Worm (Caenorhabditis elegans) whole organism, midembryonic: ENCODE results near the gene mrps-2.

Experiments used
- T22C8.4 ChIP-seq: fragments of 200-800 bp; sonication (Bioruptor generic); IDR thresholded peaks from 2 replicates; pipeline ENCODE4 v1.3.6; 2022; ENCODE audit warnings: missing genetic modification characterization, missing compliant biosample characterization
- cog-1 ChIP-seq: sonication (generic microtip); optimal IDR thresholded peaks from 2 replicates; lab custom pipeline; 2016; ENCODE audit warnings: missing genetic modification characterization, missing compliant biosample characterization
- flt-1 ChIP-seq: fragments of 200-800 bp; sonication (Bioruptor generic); IDR thresholded peaks from 2 replicates; pipeline ENCODE4 v1.3.6; 2022; ENCODE audit warnings: missing genetic modification characterization, missing compliant biosample characterization
- klf-2 ChIP-seq: fragments of 200-800 bp; sonication (Bioruptor generic); conservative IDR thresholded peaks from 2 replicates; pipeline ENCODE4 v1.3.6; 2022; ENCODE audit warnings: missing genetic modification reagents, missing genetic modification characterization, missing compliant biosample characterization
- med-1 ChIP-seq: sonication (generic microtip); optimal IDR thresholded peaks from 2 replicates; lab custom pipeline; 2017; ENCODE audit warnings: missing genetic modification characterization, mild to moderate bottlenecking, missing compliant biosample characterization, antibody characterized with exemption, missing genetic modification reagents; ENCODE audit not compliant: insufficient read depth
- ref-1 ChIP-seq: fragments of 200-800 bp; sonication (Bioruptor generic); conservative IDR thresholded peaks from 2 replicates; pipeline ENCODE4 v1.3.6; 2022; ENCODE audit warnings: missing genetic modification reagents, missing genetic modification characterization, missing compliant biosample characterization
- tab-1 ChIP-seq: fragments of 200-800 bp; sonication (Bioruptor generic); IDR thresholded peaks from 2 replicates; pipeline ENCODE4 v1.3.6; 2022; ENCODE audit warnings: missing genetic modification characterization, missing compliant biosample characterization
- ztf-23 ChIP-seq: fragments of 200-800 bp; sonication (Bioruptor generic); IDR thresholded peaks from 2 replicates; pipeline ENCODE4 v1.3.6; 2022; ENCODE audit warnings: missing genetic modification reagents, missing genetic modification characterization, missing compliant biosample characterization
- ztf-29 ChIP-seq: fragments of 200-800 bp; sonication (Bioruptor generic); IDR thresholded peaks from 2 replicates; pipeline ENCODE4 v1.3.6; 2022; ENCODE audit warnings: missing genetic modification reagents, missing genetic modification characterization, missing compliant biosample characterization

Gene mrps-2

DNA sequence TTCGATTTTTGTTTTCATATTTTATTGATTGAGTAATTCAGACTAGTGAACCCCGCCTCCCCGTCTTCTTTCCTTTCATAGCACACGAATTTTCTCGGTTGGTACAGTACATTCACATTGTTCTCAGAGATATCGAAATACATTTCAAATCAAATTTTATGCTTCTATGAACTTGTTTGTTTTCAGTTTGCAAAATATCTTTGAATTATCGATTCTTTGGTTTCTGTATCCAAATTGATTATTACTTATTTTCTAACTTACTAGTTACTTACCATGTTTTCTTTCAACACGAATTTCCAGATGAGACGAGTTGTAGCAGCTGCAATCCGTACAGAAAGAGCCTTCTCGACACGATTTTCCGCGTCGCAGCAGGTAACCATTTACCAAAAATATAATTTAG, at the start of gene mrps-2:
TSS of gene mrps-2 (plus strand) at position 301 of the 400 bp plus-strand sequence.
- no peak for TF ChIP-seq ztf-23

DNA sequence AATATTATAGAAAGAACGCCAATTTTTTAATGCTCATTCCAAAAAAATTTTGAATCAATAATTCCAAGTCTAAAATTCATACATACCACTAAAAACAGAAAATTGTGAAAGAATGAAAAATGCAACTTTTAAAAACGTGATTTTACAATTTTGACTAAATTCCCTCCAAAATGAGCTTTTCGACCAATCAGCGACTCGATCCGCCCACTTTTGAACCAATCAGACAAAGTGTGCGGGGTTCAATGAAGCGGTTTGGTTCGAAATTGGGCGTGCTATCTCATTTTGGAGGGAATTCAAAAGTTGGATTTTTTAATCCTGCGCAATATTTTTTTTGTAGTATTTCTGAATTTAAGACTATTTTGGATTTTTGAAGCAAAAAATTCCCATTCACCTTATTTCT, 48.2 kb upstream of the mrps-2 start:
- no peak for TF ChIP-seq cog-1
- no peak for TF ChIP-seq ref-1
- TF ChIP-seq med-1 (GFP tag; lab: Kevin White, UChicago): no peak
- TF ChIP-seq ztf-23: no peak
- TF ChIP-seq T22C8.4 (GFP tag; lab: Robert Waterston, UW): no peak
- TF ChIP-seq ztf-29: no peak
- TF ChIP-seq klf-2 (GFP tag; lab: Robert Waterston, UW): no peak
- no peak for TF ChIP-seq flt-1 (GFP tag; lab: Robert Waterston, UW)

DNA sequence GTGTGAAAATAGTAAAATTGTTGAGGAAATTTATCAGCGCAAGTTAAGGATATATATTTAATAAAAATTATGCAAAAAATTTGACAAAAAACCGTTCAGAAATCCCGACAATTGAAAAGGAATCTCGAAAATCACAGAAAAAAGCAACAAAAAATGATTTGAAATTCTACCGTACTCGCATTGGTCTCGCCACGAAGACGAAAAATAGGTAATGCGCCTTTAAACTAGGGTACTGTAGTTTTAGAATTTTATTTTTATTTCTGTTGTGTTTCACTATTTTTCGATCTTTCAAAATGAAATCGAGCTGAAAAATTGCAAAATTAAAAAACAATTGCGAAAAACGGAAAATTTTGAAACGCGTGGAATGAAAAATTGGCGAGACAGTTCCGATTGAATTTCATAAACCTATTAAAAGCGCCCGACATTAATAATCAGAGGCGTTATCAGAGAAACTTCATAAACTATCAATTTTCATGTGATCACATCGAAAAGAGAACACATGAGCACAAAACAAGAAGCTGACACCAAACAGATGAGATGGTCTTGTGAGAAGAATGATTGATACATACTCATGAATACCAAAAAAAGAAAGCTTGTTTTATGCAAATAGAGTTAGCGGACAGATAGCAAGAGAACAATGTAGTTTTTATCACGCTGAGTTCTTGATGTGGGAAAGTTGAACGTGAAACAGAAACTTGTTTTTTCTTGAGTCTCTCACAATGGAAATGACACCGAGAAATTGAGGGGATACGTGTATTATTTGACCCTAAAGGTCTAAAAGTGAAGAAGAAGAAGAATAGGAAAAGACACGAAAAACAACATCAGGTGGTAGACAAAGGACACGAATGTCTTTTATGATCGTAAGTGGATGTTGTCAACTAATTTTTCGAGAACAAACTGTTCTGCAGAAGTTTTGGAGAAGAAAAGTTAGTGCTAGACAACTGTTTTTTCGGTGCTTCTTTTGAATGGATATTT, 40.4 kb upstream of the mrps-2 start:
- TF ChIP-seq ztf-23 (no peak), ztf-29 (no peak), cog-1 (no peak), tab-1 (GFP tag; lab: Robert Waterston, UW) (no peak)

DNA sequence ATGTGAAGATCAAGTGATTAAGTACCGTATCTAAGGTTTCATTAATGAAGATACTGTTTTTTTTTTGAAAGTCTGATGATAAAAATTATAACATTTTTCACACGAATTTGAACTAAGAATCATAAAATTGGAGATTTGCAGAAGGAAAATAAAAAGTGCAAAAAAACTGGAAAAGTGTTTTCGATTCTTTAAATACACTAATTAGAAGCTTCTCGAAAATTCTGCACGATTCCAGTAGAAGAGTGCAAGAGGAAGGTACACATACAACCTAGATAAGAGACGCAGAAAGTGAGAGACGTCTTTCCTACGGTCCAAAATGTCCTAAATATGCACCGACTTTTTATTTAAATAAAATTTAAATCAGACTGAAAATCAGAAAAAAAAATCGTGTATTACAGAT, 39.3 kb upstream of the mrps-2 start:
- TF ChIP-seq klf-2 (GFP tag; lab: Robert Waterston, UW): no peak
- no peak for TF ChIP-seq flt-1 (GFP tag; lab: Robert Waterston, UW)
- no peak for TF ChIP-seq cog-1
- no peak for TF ChIP-seq ref-1
- TF ChIP-seq med-1 (GFP tag; lab: Kevin White, UChicago): no peak
- TF ChIP-seq ztf-23: no peak
- TF ChIP-seq ztf-29: no peak
- no peak for TF ChIP-seq T22C8.4 (GFP tag; lab: Robert Waterston, UW)
- TF ChIP-seq tab-1 (GFP tag; lab: Robert Waterston, UW): no peak

DNA sequence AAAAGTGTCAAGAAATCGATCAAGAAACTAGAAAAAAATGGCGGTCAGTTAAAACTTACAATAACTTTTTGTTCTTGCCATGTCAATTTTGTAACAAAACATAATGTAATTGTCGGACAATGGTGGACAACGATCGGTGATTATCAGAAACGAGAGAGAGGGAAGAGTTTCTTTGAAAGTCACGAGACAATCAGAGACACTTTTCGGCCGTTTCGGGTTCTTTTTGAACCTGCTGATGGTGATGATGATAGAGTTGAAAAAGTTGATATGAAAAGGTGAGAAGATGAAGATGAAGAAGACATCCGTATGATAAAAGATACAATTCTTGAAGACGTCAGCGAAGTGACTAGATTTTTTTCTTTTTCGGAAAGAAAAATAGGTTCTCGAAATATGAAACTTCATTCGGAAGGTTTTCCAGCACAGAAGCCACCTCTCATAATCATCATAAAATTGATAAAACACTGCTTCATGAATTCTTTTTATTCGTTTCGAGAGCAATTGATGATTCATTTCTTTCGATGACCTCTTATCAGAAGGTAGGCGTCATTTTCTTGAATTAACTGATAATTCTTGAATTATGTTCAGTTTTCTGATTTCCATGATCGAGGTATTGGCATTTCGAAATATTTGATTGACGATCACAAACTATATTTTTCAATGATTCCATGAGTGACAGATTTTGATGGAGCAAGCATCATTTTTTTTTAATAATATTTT, 38.6 kb upstream of the mrps-2 start:
- TF ChIP-seq flt-1 (GFP tag; lab: Robert Waterston, UW) (no peak), cog-1 (no peak), ztf-29 (no peak), ztf-23 (no peak), ref-1 (no peak), T22C8.4 (GFP tag; lab: Robert Waterston, UW) (no peak), klf-2 (GFP tag; lab: Robert Waterston, UW) (no peak), tab-1 (GFP tag; lab: Robert Waterston, UW) (no peak), med-1 (GFP tag; lab: Kevin White, UChicago) (no peak)

DNA sequence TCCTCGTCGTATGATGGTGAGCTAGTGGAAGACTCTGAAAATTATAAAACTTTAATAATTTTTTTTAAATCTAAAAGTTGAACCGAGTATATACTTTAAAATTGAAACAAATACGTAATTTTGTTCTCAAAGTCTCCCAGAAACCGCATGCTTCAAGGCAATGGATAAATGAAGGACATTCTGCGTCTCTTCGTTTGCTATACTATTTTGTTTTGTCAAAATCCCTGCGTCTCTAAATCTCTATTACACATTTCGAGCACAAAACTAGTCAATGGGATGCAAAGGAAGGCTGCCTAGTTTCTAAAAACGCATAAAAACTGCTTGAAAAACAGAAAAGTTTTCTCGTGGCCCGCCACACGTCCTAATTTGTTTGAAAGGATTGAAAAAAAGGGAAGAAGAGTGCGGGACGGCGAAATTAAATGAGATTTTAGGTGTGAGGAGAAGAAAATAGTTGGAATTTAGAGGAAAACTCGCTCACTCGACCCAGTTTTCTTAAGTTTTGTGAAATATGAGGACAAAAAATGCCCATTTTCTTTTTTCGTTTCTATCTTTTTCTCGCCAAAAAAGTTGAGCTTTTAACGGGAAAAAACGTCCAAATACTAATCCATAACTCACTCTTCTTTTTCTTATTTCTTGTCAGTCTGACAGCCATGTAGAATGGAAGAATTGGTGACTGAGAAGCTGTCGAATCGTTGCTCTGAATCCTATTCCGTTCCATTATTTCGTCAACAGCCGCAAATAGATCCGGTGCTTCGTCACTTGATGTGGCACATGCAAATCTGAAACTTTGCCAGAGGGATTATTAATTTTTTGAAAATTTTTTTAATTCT, 36.7 kb upstream of the mrps-2 start:
- TF ChIP-seq med-1 (GFP tag; lab: Kevin White, UChicago) (no peak), klf-2 (GFP tag; lab: Robert Waterston, UW) (no peak), cog-1 (no peak), ztf-23 (no peak), ref-1 (no peak), flt-1 (GFP tag; lab: Robert Waterston, UW) (no peak), ztf-29 (no peak), tab-1 (GFP tag; lab: Robert Waterston, UW) (no peak), T22C8.4 (GFP tag; lab: Robert Waterston, UW) (no peak)

DNA sequence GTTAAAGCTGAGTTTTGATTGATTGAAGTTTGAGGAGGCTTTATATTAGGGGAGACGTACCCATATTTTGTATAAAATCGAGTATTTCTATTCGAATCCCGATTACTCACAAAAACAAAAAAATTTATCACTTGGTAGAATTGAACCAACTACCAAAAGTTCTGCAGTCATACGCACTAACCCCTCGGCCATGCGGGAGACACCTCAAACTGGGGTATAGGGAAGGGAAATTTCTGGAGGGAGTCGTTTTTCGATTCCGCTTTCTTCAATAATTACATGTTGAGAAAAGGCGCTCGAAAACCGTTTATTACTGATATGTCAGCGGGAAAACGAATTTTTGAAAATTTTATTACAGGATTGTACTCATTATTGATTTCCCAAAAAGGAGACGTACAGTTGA, 34.2 kb upstream of the mrps-2 start:
- TF ChIP-seq ztf-29 (0 out of 2 replicates have a peak, but pooled peaks have one; percentile 35), tab-1 (GFP tag; lab: Robert Waterston, UW) (peak; percentile 83; the same call in 1 of the 2 replicates), ztf-23 (peak; percentile 70; the same call in 1 of the 2 replicates), T22C8.4 (GFP tag; lab: Robert Waterston, UW) (peak; percentile 72), ref-1 (peak; percentile 71), flt-1 (GFP tag; lab: Robert Waterston, UW) (peak; percentile 82)

DNA sequence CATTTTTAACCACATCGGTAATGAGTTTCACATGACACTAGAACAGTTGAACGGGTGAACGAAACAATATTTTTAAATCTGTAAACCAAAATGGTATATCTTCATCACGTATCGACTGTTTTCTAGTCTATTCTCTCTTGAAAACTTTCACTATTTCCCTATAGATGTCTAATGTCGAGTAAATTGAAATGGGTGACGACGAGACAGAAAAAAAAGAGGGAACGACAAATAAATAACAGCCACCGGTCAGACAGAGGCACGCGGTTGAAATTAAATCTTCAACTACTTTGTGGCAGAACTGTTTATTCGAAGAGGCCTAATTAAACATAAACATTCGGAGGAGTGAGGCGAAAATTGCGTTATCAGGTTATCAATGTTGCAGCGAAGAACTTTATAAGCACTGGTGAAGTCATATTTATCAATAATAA, 31.1 kb upstream of the mrps-2 start:
- TF ChIP-seq cog-1: no peak
- no peak for TF ChIP-seq klf-2 (GFP tag; lab: Robert Waterston, UW)
- TF ChIP-seq ztf-23: no peak
- no peak for TF ChIP-seq tab-1 (GFP tag; lab: Robert Waterston, UW)

DNA sequence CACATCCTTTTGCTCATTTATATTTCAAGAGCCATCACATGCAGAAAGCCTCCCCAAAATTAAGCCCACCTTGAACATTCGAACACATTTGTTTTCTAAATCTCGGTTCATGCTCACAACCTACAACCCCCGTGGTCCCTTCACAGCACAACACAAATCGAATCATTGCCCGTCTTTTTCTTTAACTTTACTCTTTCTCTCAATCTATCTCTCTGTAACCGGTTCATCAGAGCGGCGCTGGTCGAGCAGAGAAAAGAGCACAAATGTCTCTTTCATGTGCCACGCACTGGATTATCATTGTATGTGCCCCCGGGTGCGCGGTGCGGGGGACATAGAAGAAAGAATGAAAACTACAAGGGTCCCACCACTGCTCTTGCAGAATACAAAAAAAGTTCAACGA, 30.2 kb upstream of the mrps-2 start:
- TF ChIP-seq cog-1: no peak

DNA sequence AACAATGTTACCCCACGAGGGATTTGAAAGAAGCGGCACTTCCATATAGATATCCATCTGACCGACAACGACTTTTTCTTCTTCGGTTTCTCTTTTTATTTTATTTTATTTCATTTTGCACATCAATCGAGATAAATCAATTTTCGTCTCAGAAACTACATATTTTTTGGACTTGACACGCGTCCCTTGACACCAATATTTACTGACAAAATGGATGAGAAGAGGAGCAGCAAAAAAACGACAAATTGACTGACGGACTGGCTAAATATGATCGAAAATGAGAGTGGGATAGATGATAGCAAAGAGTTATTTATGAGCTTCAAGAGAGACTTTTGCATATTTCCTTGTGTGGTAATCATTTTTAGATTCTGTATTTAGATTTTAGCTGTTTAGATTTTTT, 28.1 kb upstream of the mrps-2 start:
- TF ChIP-seq ztf-23: no peak
- no peak for TF ChIP-seq tab-1 (GFP tag; lab: Robert Waterston, UW)
- TF ChIP-seq flt-1 (GFP tag; lab: Robert Waterston, UW): no peak
- TF ChIP-seq cog-1: no peak
- no peak for TF ChIP-seq ref-1
- no peak for TF ChIP-seq klf-2 (GFP tag; lab: Robert Waterston, UW)
- no peak for TF ChIP-seq T22C8.4 (GFP tag; lab: Robert Waterston, UW)
- no peak for TF ChIP-seq med-1 (GFP tag; lab: Kevin White, UChicago)
- TF ChIP-seq ztf-29: no peak
